Fruit fly (Drosophila melanogaster): ENCODE results near the gene CG9636.

DNA sequence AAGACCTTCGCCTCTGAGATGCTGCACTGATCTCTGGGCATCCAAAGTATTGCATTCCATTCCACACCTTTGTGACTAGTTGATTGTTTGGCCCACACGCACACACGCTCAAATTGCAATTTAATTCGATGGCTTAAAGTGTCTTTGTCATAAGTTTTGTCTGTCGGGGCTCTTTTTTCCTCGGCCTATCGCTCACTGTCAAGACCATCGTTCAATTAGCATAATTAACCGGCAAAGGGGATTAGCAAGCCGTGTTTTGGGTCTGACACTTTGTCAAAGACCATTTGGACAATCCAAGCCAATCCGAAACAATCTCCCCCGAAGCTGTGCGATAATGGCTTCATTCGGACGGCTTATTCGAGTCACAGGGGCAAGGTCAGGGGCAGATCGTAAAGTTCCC is 10.8 kb upstream of the CG9636 start:
- no peak for TF ChIP-seq Med (GFP tag)
- TF ChIP-seq CG7839 (tag; optimal IDR thresholded peaks at IDR 0.05): no peak

Data from whole organism, embryonic.